Fruit fly (Drosophila melanogaster) whole organism, prepupa: ENCODE data around the gene Tbca.
A peak's percentile ranks its signal among the peaks of the same experiment; 100 is the strongest.

Experiments
- Blimp-1 ChIP-seq: fragments of 200-800 bp; sonication (Bioruptor generic); optimal IDR thresholded peaks from 3 replicates; lab custom pipeline; 2017; ENCODE audit warnings: missing biosample characterization, missing genetic modification characterization, mild to moderate bottlenecking, moderate library complexity, missing genetic modification reagents
- CG10631 ChIP-seq: fragments of 200-800 bp; sonication (Bioruptor generic); optimal IDR thresholded peaks from 2 replicates; lab custom pipeline; 2016; ENCODE audit warnings: missing biosample characterization, missing genetic modification characterization
- CG10669 ChIP-seq: fragments of 200-800 bp; sonication (Bioruptor generic); optimal IDR thresholded peaks from 3 replicates; lab custom pipeline; 2018; ENCODE audit warnings: missing biosample characterization, mild to moderate bottlenecking, missing genetic modification characterization, moderate library complexity
- CG11294 ChIP-seq: fragments of 200-800 bp; sonication (Bioruptor generic); IDR thresholded peaks from 2 replicates; pipeline ENCODE4 v1.3.6; 2022; ENCODE audit warnings: missing biosample characterization, missing genetic modification characterization
- CG11902 ChIP-seq: fragments of 200-800 bp; sonication (Bioruptor generic); optimal IDR thresholded peaks from 3 replicates; lab custom pipeline; 2016; ENCODE audit warnings: missing biosample characterization, missing genetic modification characterization
- CG15336 ChIP-seq: fragments of 200-800 bp; sonication (Bioruptor generic); IDR thresholded peaks from 2 replicates; pipeline ENCODE4 v1.3.6; 2022; ENCODE audit warnings: missing biosample characterization, missing genetic modification characterization
- CG16779 ChIP-seq: fragments of 200-800 bp; sonication (Bioruptor generic); optimal IDR thresholded peaks from 3 replicates; lab custom pipeline; 2017; ENCODE audit warnings: missing biosample characterization, mild to moderate bottlenecking, missing genetic modification characterization
- CG3032 ChIP-seq: fragments of 200-800 bp; optimal IDR thresholded peaks from 2 replicates; lab custom pipeline; 2019; ENCODE audit warnings: missing biosample characterization, mild to moderate bottlenecking, missing genetic modification characterization, moderate library complexity
- CG31627 ChIP-seq: fragments of 200-800 bp; sonication (Bioruptor generic); optimal IDR thresholded peaks from 3 replicates; lab custom pipeline; 2016; ENCODE audit warnings: missing biosample characterization, missing genetic modification characterization
- CG32006 ChIP-seq: fragments of 200-800 bp; sonication (Bioruptor generic); optimal IDR thresholded peaks from 3 replicates; lab custom pipeline; 2017; ENCODE audit warnings: missing biosample characterization, mild to moderate bottlenecking, missing genetic modification characterization
- CG3919 ChIP-seq: fragments of 200-800 bp; sonication (Bioruptor generic); optimal IDR thresholded peaks from 3 replicates; lab custom pipeline; 2016; ENCODE audit warnings: missing biosample characterization, missing genetic modification characterization
- CG6163 ChIP-seq: fragments of 200-800 bp; sonication (Bioruptor generic); IDR thresholded peaks from 3 replicates; pipeline ENCODE4 v1.3.6; 2022; ENCODE audit warnings: missing biosample characterization, missing genetic modification characterization
- CG6276 ChIP-seq: fragments of 200-800 bp; sonication (Bioruptor generic); optimal IDR thresholded peaks from 2 replicates; lab custom pipeline; 2017; ENCODE audit warnings: missing biosample characterization, mild to moderate bottlenecking, missing genetic modification characterization
- CG6792 ChIP-seq: fragments of 200-800 bp; sonication (Bioruptor generic); optimal IDR thresholded peaks from 3 replicates; lab custom pipeline; 2016; ENCODE audit warnings: missing biosample characterization, missing genetic modification characterization
- CG6808 ChIP-seq: fragments of 200-800 bp; sonication (Bioruptor generic); optimal IDR thresholded peaks from 3 replicates; lab custom pipeline; 2017; ENCODE audit warnings: missing biosample characterization, missing genetic modification characterization, mild to moderate bottlenecking, moderate library complexity, missing genetic modification reagents
- CG7368 ChIP-seq: fragments of 200-800 bp; sonication (Bioruptor generic); optimal IDR thresholded peaks from 3 replicates; lab custom pipeline; 2016; ENCODE audit warnings: missing biosample characterization, missing genetic modification characterization
- CG8119 ChIP-seq: fragments of 200-800 bp; sonication (Bioruptor generic); IDR thresholded peaks from 3 replicates; pipeline ENCODE4 v1.3.6; 2022; ENCODE audit warnings: missing biosample characterization, missing genetic modification characterization
- CG8632 ChIP-seq: fragments of 200-800 bp; sonication (Bioruptor generic); optimal IDR thresholded peaks from 3 replicates; lab custom pipeline; 2016; ENCODE audit warnings: missing biosample characterization, missing genetic modification characterization
- Eip75B ChIP-seq: fragments of 200-800 bp; sonication (Bioruptor generic); optimal IDR thresholded peaks from 3 replicates; lab custom pipeline; 2016; ENCODE audit warnings: missing biosample characterization, missing genetic modification characterization
- Eip78C ChIP-seq: fragments of 200-800 bp; sonication (Bioruptor generic); peaks from one replicate; lab custom pipeline; 2016; ENCODE audit warnings: missing biosample characterization, missing genetic modification characterization
- Ets21C ChIP-seq: fragments of 200-800 bp; sonication (Bioruptor generic); optimal IDR thresholded peaks from 3 replicates; lab custom pipeline; 2016; ENCODE audit warnings: missing biosample characterization, missing genetic modification characterization
- Ets96B ChIP-seq: fragments of 200-800 bp; optimal IDR thresholded peaks from 2 replicates; lab custom pipeline; 2019; ENCODE audit warnings: missing biosample characterization, mild to moderate bottlenecking, missing genetic modification characterization, moderate library complexity
- Gug ChIP-seq: fragments of 200-800 bp; sonication (Bioruptor generic); IDR thresholded peaks from 2 replicates; pipeline ENCODE4 v1.3.6; 2022; ENCODE audit warnings: missing biosample characterization, missing genetic modification characterization
- Hr38 ChIP-seq: sonication (Bioruptor generic); optimal IDR thresholded peaks from 2 replicates; lab custom pipeline; 2016; ENCODE audit warnings: missing biosample characterization, missing genetic modification characterization
- Hr39 ChIP-seq: fragments of 200-800 bp; sonication (Bioruptor generic); optimal IDR thresholded peaks from 2 replicates; lab custom pipeline; 2016; ENCODE audit warnings: missing biosample characterization, missing genetic modification characterization
- Lpt ChIP-seq: fragments of 200-800 bp; sonication (Bioruptor generic); optimal IDR thresholded peaks from 3 replicates; lab custom pipeline; 2016; ENCODE audit warnings: missing biosample characterization, missing genetic modification characterization
- Met ChIP-seq: fragments of 200-800 bp; sonication (Bioruptor generic); optimal IDR thresholded peaks from 3 replicates; lab custom pipeline; 2016; ENCODE audit warnings: missing biosample characterization, missing genetic modification characterization
- OdsH ChIP-seq: fragments of 200-800 bp; sonication (Bioruptor generic); optimal IDR thresholded peaks from 3 replicates; lab custom pipeline; 2016; ENCODE audit warnings: missing biosample characterization, missing genetic modification characterization
- Smox ChIP-seq: fragments of 200-800 bp; sonication (Bioruptor generic); optimal IDR thresholded peaks from 3 replicates; lab custom pipeline; 2016; ENCODE audit warnings: missing biosample characterization, missing genetic modification characterization
- Sox102F ChIP-seq: fragments of 200-800 bp; sonication (Bioruptor generic); optimal IDR thresholded peaks from 2 replicates; lab custom pipeline; 2016; ENCODE audit warnings: missing biosample characterization, mild to moderate bottlenecking, missing genetic modification characterization
- acj6 ChIP-seq: fragments of 200-800 bp; sonication (Bioruptor generic); optimal IDR thresholded peaks from 3 replicates; lab custom pipeline; 2016; ENCODE audit warnings: missing biosample characterization, missing genetic modification characterization
- cyc ChIP-seq: fragments of 200-800 bp; sonication (Bioruptor generic); optimal IDR thresholded peaks from 3 replicates; lab custom pipeline; 2016; ENCODE audit warnings: missing biosample characterization, missing genetic modification characterization
- dac ChIP-seq: fragments of 200-800 bp; sonication (Bioruptor generic); optimal IDR thresholded peaks from 2 replicates; lab custom pipeline; 2017; ENCODE audit warnings: missing biosample characterization, mild to moderate bottlenecking, missing genetic modification characterization
- dsx ChIP-seq: fragments of 200-800 bp; optimal IDR thresholded peaks from 3 replicates; lab custom pipeline; 2019; ENCODE audit warnings: missing biosample characterization, mild to moderate bottlenecking, missing genetic modification characterization, moderate library complexity; ENCODE audit not compliant: poor library complexity, severe bottlenecking
- eg ChIP-seq: fragments of 200-800 bp; sonication (Bioruptor generic); IDR thresholded peaks from 3 replicates; pipeline ENCODE4 v1.3.6; 2022; ENCODE audit warnings: missing biosample characterization, missing genetic modification characterization
- fd59A ChIP-seq: fragments of 200-800 bp; sonication (Bioruptor generic); optimal IDR thresholded peaks from 2 replicates; lab custom pipeline; 2017; ENCODE audit warnings: missing biosample characterization, mild to moderate bottlenecking, missing genetic modification characterization, missing genetic modification reagents
- fkh ChIP-seq: fragments of 200-800 bp; sonication (Bioruptor generic); optimal IDR thresholded peaks from 3 replicates; lab custom pipeline; 2017; ENCODE audit warnings: missing biosample characterization, mild to moderate bottlenecking, missing genetic modification characterization, moderate library complexity
- lz ChIP-seq: fragments of 200-800 bp; sonication (Bioruptor generic); optimal IDR thresholded peaks from 3 replicates; lab custom pipeline; 2016; ENCODE audit warnings: missing biosample characterization, missing genetic modification characterization
- net ChIP-seq: fragments of 200-800 bp; sonication (Bioruptor generic); optimal IDR thresholded peaks from 3 replicates; lab custom pipeline; 2016; ENCODE audit warnings: missing biosample characterization, missing genetic modification characterization
- salr ChIP-seq, 2 experiments: fragments of 200-800 bp; sonication (Bioruptor generic); optimal IDR thresholded peaks; 3 replicates each; lab custom pipeline; 2016 to 2018; ENCODE audit warnings: missing biosample characterization in 2 of 2, missing genetic modification characterization in 2 of 2, mild to moderate bottlenecking in 1 of 2
- spab ChIP-seq: fragments of 200-800 bp; sonication (Bioruptor generic); optimal IDR thresholded peaks from 2 replicates; lab custom pipeline; 2017; ENCODE audit warnings: missing biosample characterization, mild to moderate bottlenecking, missing genetic modification characterization, missing genetic modification reagents
- ss ChIP-seq, 2 experiments: fragments of 200-800 bp; sonication (Bioruptor generic); optimal IDR thresholded peaks; 2 replicates in 1 of 2; 3 replicates in 1 of 2; lab custom pipeline; 2017 to 2018; ENCODE audit warnings: mild to moderate bottlenecking in 2 of 2, missing biosample characterization in 2 of 2, missing genetic modification characterization in 2 of 2, moderate library complexity in 1 of 2
- svp ChIP-seq: fragments of 200-800 bp; sonication (Bioruptor generic); peaks from one replicate; lab custom pipeline; 2016; ENCODE audit warnings: missing biosample characterization, missing genetic modification characterization
- topi ChIP-seq: fragments of 200-800 bp; sonication (Bioruptor generic); optimal IDR thresholded peaks from 3 replicates; lab custom pipeline; 2016; ENCODE audit warnings: missing biosample characterization, missing genetic modification characterization

Tbca gene

DNA sequence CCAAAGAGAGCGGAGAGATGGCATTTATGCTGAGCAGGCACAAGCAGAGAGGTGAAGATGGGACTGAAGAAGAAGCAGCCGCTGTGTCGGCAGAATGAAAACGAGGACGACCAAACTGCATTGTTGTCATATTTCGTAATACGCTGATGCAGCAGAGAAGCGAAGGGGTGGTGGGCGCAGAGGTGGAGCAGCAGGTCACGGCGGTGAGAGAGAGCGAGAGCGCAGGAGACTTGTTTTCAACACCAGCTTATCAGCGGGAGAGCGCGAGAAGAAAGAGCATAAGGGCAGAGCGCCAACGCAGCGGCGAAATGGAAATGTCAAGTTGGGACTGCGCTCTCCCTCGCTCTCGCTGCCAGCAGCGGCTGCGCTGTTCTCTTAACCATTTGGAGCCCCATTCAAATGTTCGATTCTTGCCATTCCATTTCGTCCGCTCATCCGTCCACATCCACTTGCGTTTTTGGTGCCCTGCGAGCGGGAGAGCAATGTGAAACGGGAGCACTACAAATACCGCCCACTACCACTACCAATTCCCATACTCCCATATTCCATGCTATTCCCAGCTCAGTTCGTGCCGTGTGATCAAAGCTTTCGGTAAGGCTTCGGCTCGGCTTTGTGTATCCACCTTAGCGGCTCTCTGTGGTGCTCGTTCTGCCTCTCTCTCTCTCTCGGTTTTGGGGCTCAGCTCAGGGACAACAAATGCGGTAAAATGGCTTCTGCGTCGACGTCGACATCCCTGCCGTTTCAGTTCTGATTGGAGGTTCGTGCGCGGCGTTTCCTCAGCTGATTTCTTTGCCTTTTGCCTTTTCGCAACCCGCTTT, 29.8 kb upstream of the Tbca start, which contains the start of gene ttk (continued):
- TF ChIP-seq acj6 (no peak), Lpt (peak; percentile 11), CG7368 (GFP tag; lab: Kevin White, UChicago) (no peak), CG15336 (GFP tag; lab: Robert Waterston, UW) (no peak; the same call in 1 of the 2 replicates), CG11294 (GFP tag; lab: Robert Waterston, UW) (no peak), CG6276 (GFP tag; lab: Kevin White, UChicago) (peak; percentile 21), CG31627 (GFP tag; lab: Kevin White, UChicago) (no peak), spab (peak; percentile 2), CG6808 (GFP tag; lab: Kevin White, UChicago) (peak; percentile 20), dsx (GFP tag; lab: Kevin White, UChicago) (peak; percentile 81), CG8632 (GFP tag; lab: Kevin White, UChicago) (peak; percentile 13), salr (GFP tag; optimal IDR thresholded peaks at IDR 0.05; lab: Kevin White, UChicago) (no peak), lz (GFP tag; lab: Kevin White, UChicago) (no peak)

DNA sequence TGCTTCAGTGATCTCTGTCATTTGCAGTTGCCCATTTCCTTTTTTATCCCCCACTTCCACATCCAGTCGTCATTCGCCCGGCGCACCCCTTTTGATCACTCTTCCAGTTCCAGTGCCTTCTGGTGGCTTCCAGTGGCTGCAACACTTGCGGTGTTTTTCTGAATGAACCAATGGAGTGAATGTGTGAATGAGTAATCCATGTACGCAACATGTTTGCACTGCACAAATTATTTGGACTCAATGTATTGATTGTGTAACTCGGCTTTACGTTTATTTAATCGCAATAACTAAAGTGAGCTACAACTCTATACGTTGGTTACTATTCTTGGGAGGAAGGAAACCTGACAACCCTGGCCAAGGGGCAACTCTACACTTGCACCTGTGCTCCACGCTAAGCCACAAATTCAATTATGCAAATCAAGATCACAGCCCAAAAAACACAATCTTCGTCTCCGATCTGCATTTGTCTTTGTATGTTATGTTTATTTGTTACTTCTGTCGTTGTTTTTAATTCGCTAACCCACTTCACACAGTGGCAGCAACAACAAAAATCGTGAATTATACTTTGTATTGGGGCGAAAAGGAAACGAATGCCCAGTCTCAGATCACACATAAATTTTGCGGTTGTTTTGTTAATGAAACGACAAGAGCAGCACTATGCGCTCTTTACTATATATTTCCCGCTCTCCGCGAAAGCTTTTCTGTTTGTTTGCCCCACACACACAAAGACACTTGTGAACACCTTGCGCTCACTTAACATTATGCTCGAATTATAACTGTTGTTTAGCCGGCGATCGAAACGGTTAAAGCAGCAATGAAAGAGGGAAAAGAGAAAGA, 28.2 kb upstream of the Tbca start:
- TF ChIP-seq ss (GFP tag; optimal IDR thresholded peaks at IDR 0.05; lab: Kevin White, UChicago) = no peak
- TF ChIP-seq CG6792 = no peak
- no peak for TF ChIP-seq cyc (GFP tag; lab: Kevin White, UChicago)
- 0 out of 3 replicates have a peak, but pooled peaks have one; percentile 27 for TF ChIP-seq CG8119 (GFP tag; lab: Robert Waterston, UW)
- no peak for TF ChIP-seq acj6
- TF ChIP-seq CG16779 (tag; lab: Kevin White, UChicago) = no peak
- no peak for TF ChIP-seq Gug (GFP tag; lab: Robert Waterston, UW)
- peak; percentile 23 for TF ChIP-seq CG32006 (GFP tag; lab: Kevin White, UChicago)
- TF ChIP-seq Blimp-1 (GFP tag; lab: Kevin White, UChicago) = no peak
- no peak for TF ChIP-seq dac (GFP tag; lab: Kevin White, UChicago)
- TF ChIP-seq CG6163 (GFP tag; lab: Robert Waterston, UW) = 0 out of 3 replicates have a peak, but pooled peaks have one; percentile 20
- TF ChIP-seq topi (GFP tag; lab: Kevin White, UChicago) = no peak
- TF ChIP-seq Eip78C (GFP tag; lab: Kevin White, UChicago) = peak; percentile 69
- TF ChIP-seq fkh (GFP tag; lab: Kevin White, UChicago) = no peak
- TF ChIP-seq lz (GFP tag; lab: Kevin White, UChicago) = no peak
- TF ChIP-seq fd59A (GFP tag; lab: Kevin White, UChicago) = no peak
- no peak for TF ChIP-seq Ets96B (tag; lab: Kevin White, UChicago)
- peak; percentile 28; the same call in 1 of the 3 replicates for TF ChIP-seq eg (GFP tag; lab: Robert Waterston, UW)
- no peak for TF ChIP-seq CG11294 (GFP tag; lab: Robert Waterston, UW)
- no peak for TF ChIP-seq svp (GFP tag; lab: Kevin White, UChicago)
- no peak for TF ChIP-seq Met
- peak; percentile 23 for TF ChIP-seq dsx (GFP tag; lab: Kevin White, UChicago)
- TF ChIP-seq Eip75B = no peak
- TF ChIP-seq CG15336 (GFP tag; lab: Robert Waterston, UW) = no peak
- TF ChIP-seq, all 60 proteins: peak for 6

DNA sequence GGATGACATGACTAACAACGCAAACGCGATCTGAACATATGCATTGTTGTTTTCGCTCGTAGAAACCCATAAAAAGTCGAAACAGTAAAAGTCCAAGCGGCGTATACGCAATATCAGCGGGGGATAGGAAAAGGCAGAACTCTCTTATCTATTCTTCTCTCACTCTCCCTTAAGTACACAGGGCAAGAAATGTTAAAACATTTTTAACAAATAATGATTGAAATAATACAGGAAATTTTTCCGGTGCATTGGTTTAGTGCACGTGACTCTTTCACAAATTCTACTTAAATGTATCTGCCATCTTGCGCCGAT, 27.6 kb upstream of the Tbca start:
- TF ChIP-seq Sox102F (GFP tag; lab: Kevin White, UChicago) (peak; percentile 14), dac (GFP tag; lab: Kevin White, UChicago) (no peak), CG10669 (GFP tag; lab: Kevin White, UChicago) (no peak), Hr38 (no peak), cyc (GFP tag; lab: Kevin White, UChicago) (peak; percentile 15), CG3032 (tag; lab: Kevin White, UChicago) (no peak), CG10631 (GFP tag; lab: Kevin White, UChicago) (no peak), net (GFP tag; lab: Kevin White, UChicago) (peak; percentile 36), Ets21C (GFP tag; lab: Kevin White, UChicago) (no peak), CG11294 (GFP tag; lab: Robert Waterston, UW) (no peak), Smox (GFP tag; lab: Kevin White, UChicago) (peak; percentile 20), CG3919 (GFP tag; lab: Kevin White, UChicago) (no peak), ss (GFP tag; optimal IDR thresholded peaks at IDR 0.05; lab: Kevin White, UChicago) (no peak), Hr39 (GFP tag; lab: Kevin White, UChicago) (no peak), CG11902 (no peak), OdsH (GFP tag; lab: Kevin White, UChicago) (no peak), lz (GFP tag; lab: Kevin White, UChicago) (peak; percentile 2), CG16779 (tag; lab: Kevin White, UChicago) (no peak), topi (GFP tag; lab: Kevin White, UChicago) (peak; percentile 13), fd59A (GFP tag; lab: Kevin White, UChicago) (no peak)
